Worm (Caenorhabditis elegans): ENCODE data around the gene tag-278.

- TF ChIP-seq nhr-77 (tag; optimal IDR thresholded peaks at IDR 0.05) (no peak), fkh-10 (GFP tag; optimal IDR thresholded peaks at IDR 0.05) (no peak)
Observed at ce11 chrX:3668842-3669241, 20.2 kb downstream of the tag-278 start, which contains the start of gene snet-1.
